Fruit fly (Drosophila melanogaster) whole organism, embryonic: ENCODE measurements around the gene SrpRbeta.
A peak's percentile ranks its signal among the peaks of the same experiment; 100 is the strongest.

Source experiments
- Ada2b ChIP-seq: fragments of 200-800 bp; sonication (Bioruptor generic); IDR thresholded peaks from 2 replicates; pipeline ENCODE4 v1.3.6; 2022; ENCODE audit warnings: missing biosample characterization, missing genetic modification characterization
- Aef1 ChIP-seq: fragments of 200-800 bp; sonication (Bioruptor generic); IDR thresholded peaks from 3 replicates; pipeline ENCODE4 v1.3.6; 2022; ENCODE audit warnings: missing biosample characterization, missing genetic modification characterization
- CG11456 ChIP-seq: fragments of 200-800 bp; sonication (Bioruptor generic); IDR thresholded peaks from 3 replicates; pipeline ENCODE4 v1.3.6; 2022; ENCODE audit warnings: missing biosample characterization, missing genetic modification characterization
- CG11695 ChIP-seq: fragments of 200-800 bp; sonication (Bioruptor generic); IDR thresholded peaks from 3 replicates; pipeline ENCODE4 v1.3.6; 2022; ENCODE audit warnings: missing biosample characterization, missing genetic modification characterization
- CG12299 ChIP-seq: fragments of 200-800 bp; sonication (Bioruptor generic); optimal IDR thresholded peaks from 2 replicates; lab custom pipeline; 2018; ENCODE audit warnings: missing biosample characterization, mild to moderate bottlenecking, missing genetic modification characterization
- CG13123 ChIP-seq: fragments of 200-800 bp; sonication (Bioruptor generic); optimal IDR thresholded peaks from 2 replicates; lab custom pipeline; 2016; ENCODE audit warnings: missing biosample characterization, missing genetic modification characterization
- CG13775 ChIP-seq: fragments of 200-800 bp; sonication (Bioruptor generic); optimal IDR thresholded peaks from 3 replicates; lab custom pipeline; 2017; ENCODE audit warnings: missing biosample characterization, mild to moderate bottlenecking, missing genetic modification characterization
- CG2129 ChIP-seq: fragments of 200-800 bp; sonication (Bioruptor generic); IDR thresholded peaks from 2 replicates; pipeline ENCODE4 v1.3.6; 2022; ENCODE audit warnings: missing biosample characterization, missing genetic modification characterization; ENCODE audit not compliant: partially characterized antibody
- CG2875 ChIP-seq: fragments of 200-800 bp; sonication (Bioruptor generic); optimal IDR thresholded peaks from 2 replicates; lab custom pipeline; 2017; ENCODE audit warnings: missing biosample characterization, mild to moderate bottlenecking, missing genetic modification characterization, missing genetic modification reagents
- CG31224 ChIP-seq: fragments of 200-800 bp; sonication (Bioruptor generic); IDR thresholded peaks from 2 replicates; pipeline ENCODE4 v1.3.6; 2022; ENCODE audit warnings: missing biosample characterization, missing genetic modification characterization
- CG4328 ChIP-seq: fragments of 200-800 bp; sonication (Bioruptor generic); optimal IDR thresholded peaks from 3 replicates; lab custom pipeline; 2017; ENCODE audit warnings: missing biosample characterization, missing genetic modification reagents, missing genetic modification characterization
- CG4854 ChIP-seq: fragments of 200-800 bp; sonication (Bioruptor generic); optimal IDR thresholded peaks from 2 replicates; lab custom pipeline; 2016; ENCODE audit warnings: missing biosample characterization, missing genetic modification characterization, inconsistent platforms
- CG5180 ChIP-seq: fragments of 200-800 bp; sonication (Bioruptor generic); optimal IDR thresholded peaks from 3 replicates; lab custom pipeline; 2017; ENCODE audit warnings: missing biosample characterization, missing genetic modification characterization, mild to moderate bottlenecking, moderate library complexity, missing genetic modification reagents
- CG5245 ChIP-seq: fragments of 200-800 bp; sonication (Bioruptor generic); optimal IDR thresholded peaks from 3 replicates; lab custom pipeline; 2016; ENCODE audit warnings: missing biosample characterization, missing genetic modification characterization
- CG6689 ChIP-seq: fragments of 200-800 bp; sonication (Bioruptor generic); IDR thresholded peaks from 2 replicates; pipeline ENCODE4 v1.3.6; 2022; ENCODE audit warnings: missing biosample characterization, missing genetic modification characterization
- CG7357 ChIP-seq: fragments of 200-800 bp; sonication (Bioruptor generic); IDR thresholded peaks from 3 replicates; pipeline ENCODE4 v1.3.6; 2022; ENCODE audit warnings: missing biosample characterization, missing genetic modification characterization
- CG7987 ChIP-seq: fragments of 200-800 bp; sonication (Bioruptor generic); optimal IDR thresholded peaks from 2 replicates; lab custom pipeline; 2018; ENCODE audit warnings: missing biosample characterization, mild to moderate bottlenecking, missing genetic modification characterization, moderate library complexity
- CG8765 ChIP-seq: fragments of 200-800 bp; sonication (Bioruptor generic); IDR thresholded peaks from 2 replicates; pipeline ENCODE4 v1.3.6; 2022; ENCODE audit warnings: missing biosample characterization, missing genetic modification characterization
- CG8924 ChIP-seq: fragments of 200-800 bp; optimal IDR thresholded peaks from 3 replicates; lab custom pipeline; 2019; ENCODE audit warnings: missing biosample characterization, mild to moderate bottlenecking, missing genetic modification characterization, moderate library complexity
- CG9437 ChIP-seq: fragments of 200-800 bp; sonication (Bioruptor generic); optimal IDR thresholded peaks from 2 replicates; lab custom pipeline; 2018; ENCODE audit warnings: missing biosample characterization, mild to moderate bottlenecking, missing genetic modification characterization
- CG9876 ChIP-seq: fragments of 200-800 bp; sonication (Bioruptor generic); optimal IDR thresholded peaks from 2 replicates; lab custom pipeline; 2016; ENCODE audit warnings: missing biosample characterization, missing genetic modification characterization
- D ChIP-seq, 2 experiments: fragments of 200-800 bp in 1 of 2; fragments of >200 bp in 1 of 2; sonication (Bioruptor generic) in 1 of 2; optimal IDR thresholded peaks; 2 replicates in 1 of 2; 3 replicates in 1 of 2; lab custom pipeline; 2017; ENCODE audit warnings: mild to moderate bottlenecking in 1 of 2, missing biosample characterization in 1 of 2, missing genetic modification characterization in 1 of 2, missing genetic modification reagents in 1 of 2
- Dip3 ChIP-seq: fragments of 200-800 bp; sonication (Bioruptor generic); optimal IDR thresholded peaks from 3 replicates; lab custom pipeline; 2016; ENCODE audit warnings: missing biosample characterization, missing genetic modification characterization
- Elba2 ChIP-seq: fragments of 200-800 bp; sonication (Bioruptor generic); optimal IDR thresholded peaks from 3 replicates; lab custom pipeline; 2016; ENCODE audit warnings: missing biosample characterization, missing genetic modification characterization
- Fer2 ChIP-seq: fragments of 200-800 bp; sonication (Bioruptor generic); optimal IDR thresholded peaks from 2 replicates; lab custom pipeline; 2018; ENCODE audit warnings: missing biosample characterization, mild to moderate bottlenecking, missing genetic modification characterization, moderate library complexity
- Hr51 ChIP-seq, 2 experiments: fragments of 200-800 bp; sonication (Bioruptor generic); optimal IDR thresholded peaks; 2 replicates in 1 of 2; 3 replicates in 1 of 2; lab custom pipeline; 2016 to 2018; ENCODE audit warnings: missing biosample characterization in 2 of 2, missing genetic modification characterization in 2 of 2, mild to moderate bottlenecking in 1 of 2, moderate library complexity in 1 of 2
- Neu2 ChIP-seq: fragments of 200-800 bp; sonication (Bioruptor generic); optimal IDR thresholded peaks from 3 replicates; lab custom pipeline; 2016; ENCODE audit warnings: missing biosample characterization, missing genetic modification characterization, borderline replicate concordance
- btn ChIP-seq: fragments of 200-800 bp; sonication (Bioruptor generic); optimal IDR thresholded peaks from 2 replicates; lab custom pipeline; 2016; ENCODE audit warnings: missing biosample characterization, missing genetic modification characterization
- cas ChIP-seq: fragments of 200-800 bp; sonication (Bioruptor generic); IDR thresholded peaks from 2 replicates; pipeline ENCODE4 v1.3.6; 2022; ENCODE audit warnings: missing biosample characterization, missing genetic modification characterization
- chm ChIP-seq: fragments of 200-800 bp; sonication (Bioruptor generic); IDR thresholded peaks from 2 replicates; pipeline ENCODE4 v1.3.6; 2022; ENCODE audit warnings: missing biosample characterization, missing genetic modification characterization
- dmrt11E ChIP-seq: fragments of 200-800 bp; sonication (Bioruptor generic); optimal IDR thresholded peaks from 3 replicates; lab custom pipeline; 2018; ENCODE audit warnings: missing biosample characterization, mild to moderate bottlenecking, missing genetic modification characterization, moderate library complexity
- fd102C ChIP-seq: fragments of 200-800 bp; sonication (Bioruptor generic); optimal IDR thresholded peaks from 2 replicates; lab custom pipeline; 2018; ENCODE audit warnings: missing biosample characterization, mild to moderate bottlenecking, missing genetic modification characterization, moderate library complexity
- fd96Cb ChIP-seq: fragments of 200-800 bp; sonication (Bioruptor generic); optimal IDR thresholded peaks from 2 replicates; lab custom pipeline; 2018; ENCODE audit warnings: missing biosample characterization, mild to moderate bottlenecking, missing genetic modification characterization, moderate library complexity
- gce ChIP-seq: fragments of 200-800 bp; sonication (Bioruptor generic); IDR thresholded peaks from 3 replicates; pipeline ENCODE4 v1.3.6; 2022; ENCODE audit warnings: missing biosample characterization, missing genetic modification characterization
- grau ChIP-seq: fragments of 200-800 bp; optimal IDR thresholded peaks from 3 replicates; lab custom pipeline; 2019; ENCODE audit warnings: missing biosample characterization, mild to moderate bottlenecking, missing genetic modification characterization, moderate library complexity
- hb ChIP-seq: fragments of 200-800 bp; sonication (Bioruptor generic); IDR thresholded peaks from 3 replicates; pipeline ENCODE4 v1.3.6; 2022; ENCODE audit warnings: missing biosample characterization, missing genetic modification characterization; ENCODE audit not compliant: partially characterized antibody
- hbn ChIP-seq: fragments of 200-800 bp; sonication (Bioruptor generic); IDR thresholded peaks from 2 replicates; pipeline ENCODE4 v1.3.6; 2022; ENCODE audit warnings: missing biosample characterization, missing genetic modification characterization; ENCODE audit not compliant: partially characterized antibody
- hth ChIP-seq: fragments of >200 bp; optimal IDR thresholded peaks from 2 replicates; lab custom pipeline; 2017; ENCODE audit warnings: inconsistent platforms
- jumu ChIP-seq: fragments of 200-800 bp; sonication (Bioruptor generic); optimal IDR thresholded peaks from 3 replicates; lab custom pipeline; 2016; ENCODE audit warnings: missing biosample characterization, missing genetic modification characterization
- kah ChIP-seq: fragments of 200-800 bp; sonication (Bioruptor generic); optimal IDR thresholded peaks from 2 replicates; lab custom pipeline; 2018; ENCODE audit warnings: missing biosample characterization, mild to moderate bottlenecking, missing genetic modification characterization
- ken ChIP-seq: fragments of 200-800 bp; sonication (Bioruptor generic); IDR thresholded peaks from 3 replicates; pipeline ENCODE4 v1.3.6; 2022; ENCODE audit warnings: missing biosample characterization, missing genetic modification characterization
- odd ChIP-seq: fragments of 200-800 bp; sonication (Bioruptor generic); optimal IDR thresholded peaks from 2 replicates; lab custom pipeline; 2017; ENCODE audit warnings: missing biosample characterization, mild to moderate bottlenecking, missing genetic modification characterization
- pfk ChIP-seq: fragments of 200-800 bp; sonication (Bioruptor generic); optimal IDR thresholded peaks from 2 replicates; lab custom pipeline; 2018; ENCODE audit warnings: missing biosample characterization, mild to moderate bottlenecking, missing genetic modification characterization, moderate library complexity
- run ChIP-seq: fragments of 200-800 bp; sonication (Bioruptor generic); optimal IDR thresholded peaks from 3 replicates; lab custom pipeline; 2018; ENCODE audit warnings: missing biosample characterization, mild to moderate bottlenecking, missing genetic modification characterization
- salm ChIP-seq: fragments of 200-800 bp; sonication (Bioruptor generic); optimal IDR thresholded peaks from 2 replicates; lab custom pipeline; 2018; ENCODE audit warnings: missing biosample characterization, mild to moderate bottlenecking, missing genetic modification characterization
- shn ChIP-seq: fragments of 200-800 bp; sonication (Bioruptor generic); optimal IDR thresholded peaks from 3 replicates; lab custom pipeline; 2016; ENCODE audit warnings: missing biosample characterization, missing genetic modification characterization
- sob ChIP-seq: fragments of 200-800 bp; sonication (Bioruptor generic); IDR thresholded peaks from 2 replicates; pipeline ENCODE4 v1.3.6; 2022; ENCODE audit warnings: missing biosample characterization, missing genetic modification characterization
- tap ChIP-seq: fragments of 200-800 bp; optimal IDR thresholded peaks from 3 replicates; lab custom pipeline; 2019; ENCODE audit warnings: missing biosample characterization, mild to moderate bottlenecking, missing genetic modification characterization, moderate library complexity
- tgo ChIP-seq: fragments of 200-800 bp; sonication (Bioruptor generic); IDR thresholded peaks from 3 replicates; pipeline ENCODE4 v1.3.6; 2022; ENCODE audit warnings: missing biosample characterization, missing genetic modification characterization
- vfl ChIP-seq: fragments of 200-800 bp; sonication (Bioruptor generic); optimal IDR thresholded peaks from 2 replicates; lab custom pipeline; 2016; ENCODE audit warnings: missing biosample characterization, missing genetic modification characterization
- zfh1 ChIP-seq: fragments of 200-800 bp; sonication (Bioruptor generic); IDR thresholded peaks from 3 replicates; pipeline ENCODE4 v1.3.6; 2022; ENCODE audit warnings: missing biosample characterization, missing genetic modification characterization

The SrpRbeta gene

dm6 chr3L:8683773-8684172, 36.3 kb downstream of the SrpRbeta start (continued):
- TF ChIP-seq D (optimal IDR thresholded peaks at IDR 0.05; lab: Kevin White, UChicago), result no peak
- TF ChIP-seq D (GFP tag; optimal IDR thresholded peaks at IDR 0.05; lab: Kevin White, UChicago), result peak; percentile 7
- TF ChIP-seq CG4854 (GFP tag; lab: Kevin White, UChicago), result no peak
- TF ChIP-seq CG8924, result no peak
- TF ChIP-seq Neu2 (GFP tag; lab: Kevin White, UChicago), result no peak
- no peak for TF ChIP-seq CG12299 (tag; lab: Kevin White, UChicago)
- no peak for TF ChIP-seq CG13775 (GFP tag; lab: Kevin White, UChicago)
- no peak for TF ChIP-seq salm (tag; lab: Kevin White, UChicago)
- no peak for TF ChIP-seq hth (lab: Kevin White, UChicago)
- TF ChIP-seq btn (GFP tag; lab: Kevin White, UChicago), result no peak
- no peak for TF ChIP-seq cas (GFP tag; lab: Robert Waterston, UW)
- TF ChIP-seq CG2129 (GFP tag; lab: Robert Waterston, UW), result no peak
- no peak for TF ChIP-seq CG8765 (GFP tag; lab: Robert Waterston, UW)
- no peak for TF ChIP-seq tap
- peak; percentile 8 for TF ChIP-seq odd (GFP tag; lab: Kevin White, UChicago)
- no peak for TF ChIP-seq tgo (GFP tag; lab: Robert Waterston, UW)
- TF ChIP-seq Elba2 (GFP tag; lab: Kevin White, UChicago), result no peak
- no peak for TF ChIP-seq hbn (GFP tag; lab: Robert Waterston, UW)
- TF ChIP-seq ken (GFP tag; lab: Robert Waterston, UW), result no peak
- TF ChIP-seq CG7987 (GFP tag; lab: Kevin White, UChicago), result peak; percentile 40
- peak; percentile 56 for TF ChIP-seq CG4328 (GFP tag; lab: Kevin White, UChicago)
- no peak for TF ChIP-seq run
- TF ChIP-seq chm, result no peak
- TF ChIP-seq CG11695 (GFP tag; lab: Robert Waterston, UW), result no peak
- no peak for TF ChIP-seq Aef1
- no peak for TF ChIP-seq Hr51 (GFP tag; optimal IDR thresholded peaks at IDR 0.05; lab: Kevin White, UChicago)
- TF ChIP-seq kah (GFP tag; lab: Kevin White, UChicago), result no peak
- no peak for TF ChIP-seq dmrt11E (tag; lab: Kevin White, UChicago)
- TF ChIP-seq CG5180 (GFP tag; lab: Kevin White, UChicago), result peak; percentile 14
- TF ChIP-seq CG9437 (GFP tag; lab: Kevin White, UChicago), result no peak
- no peak for TF ChIP-seq fd96Cb (tag; lab: Kevin White, UChicago)
- peak; percentile 14 for TF ChIP-seq CG2875 (GFP tag; lab: Kevin White, UChicago)
- TF ChIP-seq vfl (GFP tag; lab: Kevin White, UChicago), result no peak
- TF ChIP-seq CG7357 (GFP tag; lab: Robert Waterston, UW), result no peak
- no peak for TF ChIP-seq fd102C (GFP tag; lab: Kevin White, UChicago)
- no peak for TF ChIP-seq CG5245
- no peak for TF ChIP-seq grau (tag; lab: Kevin White, UChicago)
- peak; percentile 13 for TF ChIP-seq jumu (GFP tag; lab: Kevin White, UChicago)
- no peak for TF ChIP-seq CG9876 (GFP tag; lab: Kevin White, UChicago)
- no peak for TF ChIP-seq Ada2b
- TF ChIP-seq gce (GFP tag; lab: Robert Waterston, UW), result 0 out of 3 replicates have a peak, but pooled peaks have one; percentile 28
- no peak for TF ChIP-seq Dip3 (GFP tag; lab: Kevin White, UChicago)
- no peak for TF ChIP-seq hb (GFP tag; lab: Robert Waterston, UW)
- TF ChIP-seq CG11456 (GFP tag; lab: Robert Waterston, UW), result 0 out of 3 replicates have a peak, but pooled peaks have one; percentile 8
- 0 out of 2 replicates have a peak, but pooled peaks have one; percentile 19 for TF ChIP-seq CG31224 (GFP tag; lab: Robert Waterston, UW)
- TF ChIP-seq pfk (GFP tag; lab: Kevin White, UChicago), result no peak
- TF ChIP-seq CG13123, result no peak
- TF ChIP-seq zfh1, result no peak
- no peak for TF ChIP-seq shn (GFP tag; lab: Kevin White, UChicago)
- 0 out of 2 replicates have a peak, but pooled peaks have one; percentile 35 for TF ChIP-seq sob (GFP tag; lab: Robert Waterston, UW)
- no peak for TF ChIP-seq Fer2 (tag; lab: Kevin White, UChicago)
- TF ChIP-seq CG6689 (GFP tag; lab: Robert Waterston, UW), result peak; percentile 27; the same call in 1 of the 2 replicates
